Worm (Caenorhabditis elegans): ENCODE measurements around the gene ZK177.12.

- TF ChIP-seq lin-11 (tag; optimal IDR thresholded peaks at IDR 0.05) (no peak), nhr-77 (tag; optimal IDR thresholded peaks at IDR 0.05) (no peak), nhr-129 (tag; optimal IDR thresholded peaks at IDR 0.05) (no peak), skn-1 (tag; optimal IDR thresholded peaks at IDR 0.05) (no peak), ama-1 (optimal IDR thresholded peaks at IDR 0.05) (no peak), nhr-21 (tag; optimal IDR thresholded peaks at IDR 0.05) (no peak), lsy-2 (tag; optimal IDR thresholded peaks at IDR 0.05) (no peak), zag-1 (tag; optimal IDR thresholded peaks at IDR 0.05) (no peak), egl-27 (tag; optimal IDR thresholded peaks at IDR 0.05) (no peak), crh-2 (tag; optimal IDR thresholded peaks at IDR 0.05) (no peak), lin-39 (tag; optimal IDR thresholded peaks at IDR 0.05) (no peak), blmp-1 (tag; optimal IDR thresholded peaks at IDR 0.05; ENCODE audit: insufficient read depth) (no peak)
Observed at ce11 chrII:5474946-5475345, 46.6 kb upstream of the ZK177.12 start, which contains the start of gene ilcr-2.

All from whole organism, L2 larva.